Worm (Caenorhabditis elegans) whole organism, L4 larva: Measurements from ENCODE around the gene F23G4.1.

Experiments
- R02D3.7 ChIP-seq: fragments of 150-350 bp; sonication (generic microtip); optimal IDR thresholded peaks from 3 replicates; lab custom pipeline; 2014; ENCODE audit warnings: missing biosample characterization, missing genetic modification characterization
- Y105C5A.15 ChIP-seq: fragments of 200-800 bp; sonication (Bioruptor generic); IDR thresholded peaks from 2 replicates; pipeline ENCODE4 v1.3.6; 2022; ENCODE audit warnings: missing genetic modification characterization, missing compliant biosample characterization
- Y5F2A.4 ChIP-seq: fragments of 200-800 bp; sonication (Bioruptor generic); optimal IDR thresholded peaks from 2 replicates; lab custom pipeline; 2018; ENCODE audit warnings: mild to moderate bottlenecking, missing genetic modification characterization, missing compliant biosample characterization
- aha-1 ChIP-seq: fragments of 150-350 bp; peaks from one replicate; lab custom pipeline; 2014; ENCODE audit warnings: missing biosample characterization, missing genetic modification characterization
- ceh-82 ChIP-seq: sonication (generic microtip); optimal IDR thresholded peaks from 2 replicates; lab custom pipeline; 2017; ENCODE audit warnings: missing biosample characterization, missing genetic modification characterization
- cey-2 ChIP-seq: sonication (generic microtip); optimal IDR thresholded peaks from 3 replicates; lab custom pipeline; 2017; ENCODE audit warnings: missing genetic modification characterization, mild to moderate bottlenecking, missing compliant biosample characterization, antibody characterized with exemption, borderline replicate concordance; ENCODE audit not compliant: insufficient read depth
- dmd-6 ChIP-seq: fragments of 200-800 bp; sonication (Bioruptor generic); IDR thresholded peaks from 2 replicates; pipeline ENCODE4 v1.3.6; 2022; ENCODE audit warnings: missing genetic modification reagents, missing genetic modification characterization, missing compliant biosample characterization
- dmd-8 ChIP-seq: fragments of 200-800 bp; sonication (Bioruptor generic); IDR thresholded peaks from 2 replicates; pipeline ENCODE4 v1.3.6; 2022; ENCODE audit warnings: missing genetic modification characterization, missing compliant biosample characterization
- egl-43 ChIP-seq: fragments of 200-800 bp; sonication (Bioruptor generic); IDR thresholded peaks from 2 replicates; pipeline ENCODE4 v1.3.6; 2022; ENCODE audit warnings: missing genetic modification reagents, missing genetic modification characterization, missing compliant biosample characterization
- fkh-10 ChIP-seq: fragments of 150-350 bp; optimal IDR thresholded peaks from 2 replicates; lab custom pipeline; 2014; ENCODE audit warnings: missing biosample characterization, missing genetic modification reagents, missing genetic modification characterization
- hlh-30 ChIP-seq: sonication (generic microtip); optimal IDR thresholded peaks from 2 replicates; lab custom pipeline; 2017; ENCODE audit warnings: antibody characterized with exemption, mild to moderate bottlenecking, missing genetic modification characterization, missing compliant biosample characterization; ENCODE audit not compliant: insufficient read depth
- lin-15B ChIP-seq: fragments of 150-350 bp; sonication (generic microtip); optimal IDR thresholded peaks from 3 replicates; lab custom pipeline; 2014; ENCODE audit warnings: missing biosample characterization, missing genetic modification characterization
- mxl-2 ChIP-seq: fragments of 200-800 bp; sonication (Bioruptor generic); conservative IDR thresholded peaks from 2 replicates; pipeline ENCODE4 v1.3.6; 2022; ENCODE audit warnings: missing genetic modification reagents, missing genetic modification characterization, missing compliant biosample characterization
- mxl-3 ChIP-seq: fragments of 200-800 bp; sonication (Bioruptor generic); optimal IDR thresholded peaks from 2 replicates; lab custom pipeline; 2018; ENCODE audit warnings: mild to moderate bottlenecking, missing genetic modification characterization, missing compliant biosample characterization
- nhr-10 ChIP-seq: fragments of 150-350 bp; optimal IDR thresholded peaks from 2 replicates; lab custom pipeline; 2014; ENCODE audit warnings: missing biosample characterization, missing genetic modification characterization
- nhr-102 ChIP-seq: sonication (generic microtip); optimal IDR thresholded peaks from 2 replicates; lab custom pipeline; 2016; ENCODE audit warnings: mild to moderate bottlenecking, missing genetic modification characterization, moderate library complexity, missing compliant biosample characterization
- nhr-237 ChIP-seq: sonication (generic microtip); optimal IDR thresholded peaks from 2 replicates; lab custom pipeline; 2017; ENCODE audit warnings: missing biosample characterization, missing genetic modification characterization
- nhr-41 ChIP-seq: fragments of 200-800 bp; sonication (Bioruptor generic); IDR thresholded peaks from 2 replicates; pipeline ENCODE4 v1.3.6; 2022; ENCODE audit warnings: missing genetic modification reagents, missing genetic modification characterization, missing compliant biosample characterization
- nhr-48 ChIP-seq: sonication (generic microtip); optimal IDR thresholded peaks from 2 replicates; lab custom pipeline; 2016; ENCODE audit warnings: mild to moderate bottlenecking, missing genetic modification characterization, missing compliant biosample characterization
- nhr-76 ChIP-seq: fragments of 150-350 bp; optimal IDR thresholded peaks from 2 replicates; lab custom pipeline; 2014; ENCODE audit warnings: missing biosample characterization, missing genetic modification characterization
- saeg-2 ChIP-seq: fragments of 200-800 bp; sonication (Bioruptor generic); IDR thresholded peaks from 2 replicates; pipeline ENCODE4 v1.3.6; 2022; ENCODE audit warnings: missing genetic modification reagents, missing genetic modification characterization, missing compliant biosample characterization
- set-16 ChIP-seq: fragments of 200-800 bp; sonication (Bioruptor generic); IDR thresholded peaks from 2 replicates; pipeline ENCODE4 v1.3.6; 2022; ENCODE audit warnings: missing genetic modification reagents, missing genetic modification characterization, missing compliant biosample characterization
- skn-1 ChIP-seq: fragments of 150-350 bp; optimal IDR thresholded peaks from 2 replicates; lab custom pipeline; 2014; ENCODE audit warnings: missing biosample characterization, missing genetic modification characterization
- snpc-1.2 ChIP-seq: fragments of 200-800 bp; sonication (Bioruptor generic); IDR thresholded peaks from 2 replicates; pipeline ENCODE4 v1.3.6; 2022; ENCODE audit warnings: missing genetic modification reagents, missing genetic modification characterization, missing compliant biosample characterization
- spr-3 ChIP-seq: fragments of 200-800 bp; sonication (Bioruptor generic); optimal IDR thresholded peaks from 2 replicates; lab custom pipeline; 2018; ENCODE audit warnings: mild to moderate bottlenecking, missing genetic modification characterization, missing compliant biosample characterization
- unc-62 ChIP-seq, 3 experiments: fragments of 150-350 bp in 1 of 3; sonication (generic microtip); optimal IDR thresholded peaks in 2 of 3; peaks in 1 of 3; 1 replicate in 1 of 3; 2 replicates in 2 of 3; lab custom pipeline; 2014 to 2017; ENCODE audit warnings: missing biosample characterization in 3 of 3, missing genetic modification characterization in 3 of 3, missing genetic modification reagents in 3 of 3, missing genotype in 1 of 3
- zip-2 ChIP-seq: fragments of 150-350 bp; optimal IDR thresholded peaks from 2 replicates; lab custom pipeline; 2014; ENCODE audit warnings: missing biosample characterization, missing genetic modification characterization

The F23G4.1 gene

DNA sequence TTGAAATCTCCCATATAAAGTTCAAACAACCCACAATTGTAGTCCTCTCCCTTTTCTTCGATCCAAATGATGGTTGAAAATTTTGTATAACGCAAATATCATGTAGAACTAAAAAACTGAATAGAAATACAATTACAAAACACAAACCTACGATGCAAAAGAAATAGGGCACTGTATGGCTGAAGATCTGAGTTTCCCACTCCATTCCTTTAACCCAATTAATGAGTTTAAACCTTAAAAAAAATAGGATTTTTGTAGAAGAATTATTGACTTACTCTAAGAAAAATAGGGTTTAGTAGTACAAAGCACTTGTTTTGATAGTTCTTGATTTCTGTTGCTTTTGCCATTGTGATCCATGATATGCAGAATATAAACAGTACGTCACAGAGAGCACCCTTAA is 19.6 kb downstream of the F23G4.1 start:
- no peak for TF ChIP-seq Y105C5A.15 (GFP tag; lab: Robert Waterston, UW)
- peak in 1 of 2 experiments; percentile 93 for TF ChIP-seq unc-62 (GFP tag; optimal IDR thresholded peaks at IDR 0.05 in 1 of 2; lab: Kevin White, UChicago)
- TF ChIP-seq unc-62 (tag; optimal IDR thresholded peaks at IDR 0.05; lab: Kevin White, UChicago), result no peak

- TF ChIP-seq nhr-102 (tag; lab: Kevin White, UChicago) (no peak), spr-3 (GFP tag; lab: Kevin White, UChicago) (no peak), unc-62 (GFP tag; optimal IDR thresholded peaks at IDR 0.05 in 1 of 2; lab: Kevin White, UChicago) (peak in 1 of 2 experiments; percentile 95), unc-62 (tag; optimal IDR thresholded peaks at IDR 0.05; lab: Kevin White, UChicago) (no peak)
Measured at ce11 chrX:6575992-6576391, 27.0 kb downstream of the F23G4.1 start.

DNA sequence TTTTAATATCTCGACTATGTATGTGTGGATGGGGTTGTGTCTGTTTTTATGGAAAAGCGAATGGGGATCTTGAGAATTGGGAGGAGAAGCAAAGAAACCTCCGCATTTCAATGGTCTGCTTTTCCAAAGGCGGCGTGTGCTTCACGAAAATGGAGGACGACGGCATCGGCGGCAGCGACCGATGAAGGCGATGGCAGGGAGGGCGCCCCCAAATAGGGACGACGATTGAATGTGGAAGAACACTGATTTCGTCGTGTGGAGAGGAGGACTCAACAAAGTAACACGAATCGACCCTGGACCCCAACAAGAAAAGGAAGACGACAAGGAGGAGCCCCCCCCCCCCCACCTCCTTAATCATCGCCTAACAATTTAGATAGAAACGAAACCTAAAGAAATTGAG is 30.0 kb downstream of the F23G4.1 start:
- TF ChIP-seq nhr-41 (GFP tag; lab: Robert Waterston, UW) (no peak), set-16 (GFP tag; lab: Robert Waterston, UW) (peak; percentile 57)

DNA sequence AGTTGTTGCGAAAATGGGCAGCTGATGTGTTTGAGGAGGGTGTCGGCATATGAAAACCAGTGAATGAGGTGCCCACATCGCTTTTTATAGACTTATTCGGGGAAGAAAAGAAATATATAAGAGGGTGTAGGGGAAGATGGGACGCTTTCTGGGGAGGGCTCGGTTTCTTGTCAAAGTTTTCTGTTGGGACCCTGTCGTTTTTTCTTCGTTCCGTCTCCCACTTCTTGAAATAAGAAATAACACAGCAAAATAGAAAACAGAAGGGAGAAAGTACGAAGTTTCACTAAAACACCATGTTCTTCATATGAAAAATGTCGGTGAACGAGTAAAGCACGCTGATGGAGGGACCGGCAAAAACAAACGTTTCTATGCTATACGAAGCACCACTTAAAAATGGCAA is 33.4 kb downstream of the F23G4.1 start, which contains the start of gene dop-3:
dop-3 (minus strand) TSS at position 101 of the 400 bp plus-strand sequence.
- TF ChIP-seq unc-62 (GFP tag; optimal IDR thresholded peaks at IDR 0.05 in 1 of 2; lab: Kevin White, UChicago) (peak in 1 of 2 experiments; percentile 71), unc-62 (tag; optimal IDR thresholded peaks at IDR 0.05; lab: Kevin White, UChicago) (no peak), Y5F2A.4 (GFP tag; lab: Kevin White, UChicago) (no peak), mxl-2 (GFP tag; lab: Robert Waterston, UW) (no peak), ceh-82 (tag; lab: Kevin White, UChicago) (no peak), Y105C5A.15 (GFP tag; lab: Robert Waterston, UW) (no peak), dmd-8 (no peak)
- TF ChIP-seq, all 104 proteins: peak for 1

ce11 chrX:6562378-6562856 is 40.6 kb downstream of the F23G4.1 start, which contains the start of gene aaim-1:
Gene aaim-1 (minus strand): TSS chrX:6562428.
- peak in 1 of 2 experiments; percentile 53 for TF ChIP-seq unc-62 (GFP tag; optimal IDR thresholded peaks at IDR 0.05 in 1 of 2; lab: Kevin White, UChicago)
- TF ChIP-seq unc-62 (tag; optimal IDR thresholded peaks at IDR 0.05; lab: Kevin White, UChicago), result no peak
- no peak for TF ChIP-seq R02D3.7 (tag; lab: Kevin White, UChicago)
- no peak for TF ChIP-seq fkh-10 (GFP tag; lab: Kevin White, UChicago)
- TF ChIP-seq dmd-8, result no peak
- no peak for TF ChIP-seq mxl-3 (GFP tag; lab: Kevin White, UChicago)
- no peak for TF ChIP-seq hlh-30 (tag; lab: Kevin White, UChicago)
- TF ChIP-seq skn-1 (tag; lab: Kevin White, UChicago), result no peak
- TF ChIP-seq nhr-10 (tag; lab: Kevin White, UChicago), result no peak
- TF ChIP-seq nhr-237 (tag; lab: Kevin White, UChicago), result no peak
- no peak for TF ChIP-seq cey-2 (tag; lab: Kevin White, UChicago)
- TF ChIP-seq dmd-6, result peak; percentile 57
- no peak for TF ChIP-seq nhr-102 (tag; lab: Kevin White, UChicago)
- no peak for TF ChIP-seq saeg-2 (GFP tag; lab: Robert Waterston, UW)
- no peak for TF ChIP-seq nhr-76 (tag; lab: Kevin White, UChicago)
- TF ChIP-seq lin-15B, result no peak
- no peak for TF ChIP-seq zip-2 (tag; lab: Kevin White, UChicago)
- TF ChIP-seq egl-43 (GFP tag; lab: Robert Waterston, UW), result 0 out of 2 replicates have a peak, but pooled peaks have one; percentile 12
- no peak for TF ChIP-seq nhr-48
- TF ChIP-seq, all 104 proteins: peak for 3

- TF ChIP-seq snpc-1.2 (no peak), unc-62 (GFP tag; optimal IDR thresholded peaks at IDR 0.05 in 1 of 2; lab: Kevin White, UChicago) (peak in 1 of 2 experiments; percentile 98), unc-62 (tag; optimal IDR thresholded peaks at IDR 0.05; lab: Kevin White, UChicago) (no peak)
Measured at ce11 chrX:6560495-6560894, 42.5 kb downstream of the F23G4.1 start.

ce11 chrX:6553634-6554033 is 49.4 kb downstream of the F23G4.1 start:
- TF ChIP-seq hlh-30 (tag; lab: Kevin White, UChicago), result no peak
- peak; percentile 97 for TF ChIP-seq aha-1 (tag; lab: Kevin White, UChicago)
